Worm (Caenorhabditis elegans): ENCODE results near the gene epc-1.

epc-1 gene

ce11 chrIII:12549657-12550056 is 58.7 kb downstream of the epc-1 start:
- TF ChIP-seq nhr-28 (tag; optimal IDR thresholded peaks at IDR 0.05) (peak; percentile 98), Y5F2A.4 (GFP tag; optimal IDR thresholded peaks at IDR 0.05) (no peak), arid-1 (GFP tag; conservative IDR thresholded peaks at IDR 0.05) (no peak), cey-2 (tag; optimal IDR thresholded peaks at IDR 0.05; ENCODE audit: borderline replicate concordance, insufficient read depth) (peak; percentile 46), set-16 (GFP tag; IDR thresholded peaks at IDR 0.05) (peak; percentile 78; the same call in 1 of the 2 replicates), dpl-1 (GFP tag; optimal IDR thresholded peaks at IDR 0.05) (peak; percentile 44), hmg-1.1 (GFP tag; IDR thresholded peaks at IDR 0.05) (peak; percentile 54; the same call in 1 of the 2 replicates), nhr-10 (tag; optimal IDR thresholded peaks at IDR 0.05) (peak; percentile 77), nhr-48 (tag; optimal IDR thresholded peaks at IDR 0.05) (peak; percentile 65), aha-1 (tag) (peak; percentile 8), hlh-11 (tag; optimal IDR thresholded peaks at IDR 0.05) (peak; percentile 96), dmd-8 (GFP tag; IDR thresholded peaks at IDR 0.05) (no peak), dmd-6 (GFP tag; IDR thresholded peaks at IDR 0.05) (peak; percentile 89), lin-13 (GFP tag; optimal IDR thresholded peaks at IDR 0.05) (peak; percentile 29), nhr-102 (tag; optimal IDR thresholded peaks at IDR 0.05) (peak; percentile 80), hif-1 (tag; optimal IDR thresholded peaks at IDR 0.05) (peak in 1 of 2 experiments; percentile 30), mdl-1 (tag; optimal IDR thresholded peaks at IDR 0.05) (peak; percentile 53 to 82), pha-4 (GFP tag; IDR thresholded peaks at IDR 0.05) (peak; percentile 67; the same call in 1 of the 2 replicates), pha-4 (tag; optimal IDR thresholded peaks at IDR 0.05) (no peak), mep-1 (tag; optimal IDR thresholded peaks at IDR 0.05) (peak; percentile 78), lin-38 (GFP tag; IDR thresholded peaks at IDR 0.05) (peak; percentile 34), nhr-77 (tag; optimal IDR thresholded peaks at IDR 0.05) (peak; percentile 10), unc-62 (GFP tag; optimal IDR thresholded peaks at IDR 0.05 in 1 of 2) (peak in 1 of 2 experiments; percentile 99), unc-62 (tag; optimal IDR thresholded peaks at IDR 0.05) (no peak), nhr-25 (tag; optimal IDR thresholded peaks at IDR 0.05; ENCODE audit: borderline replicate concordance, insufficient read depth) (peak; percentile 30), zip-2 (tag; optimal IDR thresholded peaks at IDR 0.05) (peak; percentile 50), ctbp-1 (GFP tag; IDR thresholded peaks at IDR 0.05) (no peak), mes-2 (tag; optimal IDR thresholded peaks at IDR 0.05; ENCODE audit: poor library complexity, severe bottlenecking) (peak; percentile 40), rbr-2 (tag; optimal IDR thresholded peaks at IDR 0.05) (no peak), mdt-29 (GFP tag; IDR thresholded peaks at IDR 0.05) (no peak), lsy-2 (tag; optimal IDR thresholded peaks at IDR 0.05) (peak; percentile 9 to 73), lim-7 (GFP tag; IDR thresholded peaks at IDR 0.05) (no peak), hlh-30 (tag; optimal IDR thresholded peaks at IDR 0.05; ENCODE audit: insufficient read depth) (peak; percentile 93), tra-1 (GFP tag; IDR thresholded peaks at IDR 0.05) (peak; percentile 4; the same call in 1 of the 2 replicates), lin-39 (tag; optimal IDR thresholded peaks at IDR 0.05) (no peak), dve-1 (tag; optimal IDR thresholded peaks at IDR 0.05; ENCODE audit: insufficient read depth) (peak; percentile 95), php-3 (GFP tag; IDR thresholded peaks at IDR 0.05) (0 out of 2 replicates have a peak, but pooled peaks have one; percentile 21), mxl-3 (GFP tag; optimal IDR thresholded peaks at IDR 0.05) (peak; percentile 93), pqm-1 (tag; optimal IDR thresholded peaks at IDR 0.05) (peak; percentile 52), nhr-41 (GFP tag; IDR thresholded peaks at IDR 0.05) (0 out of 2 replicates have a peak, but pooled peaks have one; percentile 6), T26A8.4 (GFP tag; IDR thresholded peaks at IDR 0.05) (peak; percentile 82), daf-16 (GFP tag; optimal IDR thresholded peaks at IDR 0.05) (no peak), daf-16 (tag; optimal IDR thresholded peaks at IDR 0.05) (peak; percentile 81), F37D6.2 (tag; optimal IDR thresholded peaks at IDR 0.05) (no peak)

Measured in whole organism, L4 larva.